Worm (Caenorhabditis elegans) whole organism, late embryonic: ENCODE data around the gene F55C9.5.

Experiments used
- C08G9.2 ChIP-seq: sonication (generic microtip); optimal IDR thresholded peaks from 2 replicates; lab custom pipeline; 2016; ENCODE audit warnings: mild to moderate bottlenecking, missing genetic modification characterization, moderate library complexity, missing compliant biosample characterization
- F13H6.1 ChIP-seq: sonication (generic microtip); optimal IDR thresholded peaks from 2 replicates; lab custom pipeline; 2016; ENCODE audit warnings: missing genetic modification characterization, missing compliant biosample characterization
- K02D7.2 ChIP-seq: sonication (generic microtip); optimal IDR thresholded peaks from 2 replicates; lab custom pipeline; 2017; ENCODE audit warnings: mild to moderate bottlenecking, missing genetic modification characterization, missing compliant biosample characterization
- ahr-1 ChIP-seq: sonication (generic microtip); optimal IDR thresholded peaks from 2 replicates; lab custom pipeline; 2016; ENCODE audit warnings: missing genetic modification characterization, missing compliant biosample characterization
- ama-1 ChIP-seq: fragments of 150-350 bp; optimal IDR thresholded peaks from 2 replicates; lab custom pipeline; 2014
- ceh-14 ChIP-seq: sonication (generic microtip); optimal IDR thresholded peaks from 2 replicates; lab custom pipeline; 2016; ENCODE audit warnings: missing genotype, missing genetic modification characterization, missing compliant biosample characterization
- ceh-2 ChIP-seq: sonication (generic microtip); optimal IDR thresholded peaks from 2 replicates; lab custom pipeline; 2016; ENCODE audit warnings: missing genotype, missing genetic modification characterization, missing compliant biosample characterization
- ceh-22 ChIP-seq: sonication (generic microtip); optimal IDR thresholded peaks from 2 replicates; lab custom pipeline; 2017; ENCODE audit warnings: missing biosample characterization, missing genetic modification characterization
- ceh-48 ChIP-seq: sonication (generic microtip); optimal IDR thresholded peaks from 2 replicates; lab custom pipeline; 2016; ENCODE audit warnings: missing genetic modification characterization, inconsistent platforms, missing compliant biosample characterization
- ceh-6 ChIP-seq: fragments of 200-800 bp; sonication (Bioruptor generic); optimal IDR thresholded peaks from 2 replicates; lab custom pipeline; 2018; ENCODE audit warnings: mild to moderate bottlenecking, missing genetic modification characterization, missing compliant biosample characterization
- ceh-9 ChIP-seq: sonication (generic microtip); optimal IDR thresholded peaks from 2 replicates; lab custom pipeline; 2016; ENCODE audit warnings: mild to moderate bottlenecking, missing genetic modification characterization, inconsistent platforms, missing compliant biosample characterization
- che-1 ChIP-seq: sonication (generic microtip); optimal IDR thresholded peaks from 2 replicates; lab custom pipeline; 2016; ENCODE audit warnings: mild to moderate bottlenecking, missing genetic modification characterization, missing compliant biosample characterization
- eyg-1 ChIP-seq: sonication (generic microtip); optimal IDR thresholded peaks from 2 replicates; lab custom pipeline; 2016; ENCODE audit warnings: missing genotype, missing genetic modification characterization, missing compliant biosample characterization
- fax-1 ChIP-seq: sonication (generic microtip); optimal IDR thresholded peaks from 2 replicates; lab custom pipeline; 2016; ENCODE audit warnings: missing genotype, missing genetic modification characterization, missing compliant biosample characterization
- fkh-10 ChIP-seq: fragments of 150-350 bp; optimal IDR thresholded peaks from 2 replicates; lab custom pipeline; 2014; ENCODE audit warnings: missing biosample characterization, missing genetic modification reagents, missing genetic modification characterization
- fkh-6 ChIP-seq: sonication (generic microtip); optimal IDR thresholded peaks from 2 replicates; lab custom pipeline; 2016; ENCODE audit warnings: missing genetic modification characterization, missing compliant biosample characterization
- gmeb-2 ChIP-seq: sonication (generic microtip); optimal IDR thresholded peaks from 2 replicates; lab custom pipeline; 2016; ENCODE audit warnings: missing genetic modification characterization, inconsistent platforms, missing compliant biosample characterization
- hlh-15 ChIP-seq: sonication (generic microtip); optimal IDR thresholded peaks from 2 replicates; lab custom pipeline; 2016; ENCODE audit warnings: missing genetic modification characterization, missing compliant biosample characterization
- hlh-30 ChIP-seq: sonication (generic microtip); optimal IDR thresholded peaks from 2 replicates; lab custom pipeline; 2017; ENCODE audit warnings: antibody characterized with exemption, missing genetic modification characterization, missing compliant biosample characterization; ENCODE audit not compliant: insufficient read depth
- hlh-8 ChIP-seq: sonication (generic microtip); optimal IDR thresholded peaks from 2 replicates; lab custom pipeline; 2016; ENCODE audit warnings: missing genotype, missing genetic modification characterization, missing compliant biosample characterization
- lim-6 ChIP-seq: sonication (generic microtip); optimal IDR thresholded peaks from 2 replicates; lab custom pipeline; 2016; ENCODE audit warnings: missing genetic modification characterization, missing compliant biosample characterization
- lin-11 ChIP-seq: fragments of 200-800 bp; sonication (Bioruptor generic); optimal IDR thresholded peaks from 2 replicates; lab custom pipeline; 2018; ENCODE audit warnings: mild to moderate bottlenecking, missing genetic modification characterization, missing compliant biosample characterization
- mec-3 ChIP-seq: sonication (generic microtip); optimal IDR thresholded peaks from 2 replicates; lab custom pipeline; 2016; ENCODE audit warnings: borderline replicate concordance, missing genetic modification characterization, missing compliant biosample characterization
- nfya-1 ChIP-seq: sonication (generic microtip); optimal IDR thresholded peaks from 2 replicates; lab custom pipeline; 2017; ENCODE audit warnings: missing genetic modification characterization, mild to moderate bottlenecking, missing compliant biosample characterization, antibody characterized with exemption, moderate library complexity
- odd-2 ChIP-seq: sonication (generic microtip); optimal IDR thresholded peaks from 2 replicates; lab custom pipeline; 2017; ENCODE audit warnings: antibody characterized with exemption, mild to moderate bottlenecking, missing genetic modification characterization, missing compliant biosample characterization
- pag-3 ChIP-seq: sonication (generic microtip); optimal IDR thresholded peaks from 2 replicates; lab custom pipeline; 2016; ENCODE audit warnings: missing compliant biosample characterization, missing genetic modification characterization, borderline replicate concordance
- pha-2 ChIP-seq: sonication (generic microtip); optimal IDR thresholded peaks from 2 replicates; lab custom pipeline; 2017; ENCODE audit warnings: mild to moderate bottlenecking, missing genetic modification characterization, missing compliant biosample characterization
- ref-2 ChIP-seq: sonication (generic microtip); optimal IDR thresholded peaks from 2 replicates; lab custom pipeline; 2016; ENCODE audit warnings: missing genetic modification characterization, missing compliant biosample characterization
- tbx-2 ChIP-seq: sonication (generic microtip); optimal IDR thresholded peaks from 2 replicates; lab custom pipeline; 2016; ENCODE audit warnings: missing genetic modification characterization, missing compliant biosample characterization
- unc-3 ChIP-seq, 2 experiments: fragments of 200-800 bp in 1 of 2; sonication (Bioruptor generic) in 1 of 2; sonication (generic microtip) in 1 of 2; conservative IDR thresholded peaks in 1 of 2; optimal IDR thresholded peaks in 1 of 2; 2 replicates each; pipeline versions ENCODE4 v1.3.6 to Lab custom; 2016 to 2022; ENCODE audit warnings: missing compliant biosample characterization in 2 of 2, missing genetic modification characterization in 2 of 2, missing genetic modification reagents in 1 of 2
- unc-42 ChIP-seq: sonication (generic microtip); optimal IDR thresholded peaks from 2 replicates; lab custom pipeline; 2016; ENCODE audit warnings: missing genotype, missing genetic modification characterization, missing compliant biosample characterization
- unc-55 ChIP-seq: sonication (generic microtip); optimal IDR thresholded peaks from 2 replicates; lab custom pipeline; 2017; ENCODE audit warnings: missing biosample characterization, missing genetic modification reagents, missing genetic modification characterization
- unc-86 ChIP-seq: sonication (generic microtip); optimal IDR thresholded peaks from 2 replicates; lab custom pipeline; 2016; ENCODE audit warnings: missing genetic modification characterization, missing compliant biosample characterization

F55C9.5 gene

DNA sequence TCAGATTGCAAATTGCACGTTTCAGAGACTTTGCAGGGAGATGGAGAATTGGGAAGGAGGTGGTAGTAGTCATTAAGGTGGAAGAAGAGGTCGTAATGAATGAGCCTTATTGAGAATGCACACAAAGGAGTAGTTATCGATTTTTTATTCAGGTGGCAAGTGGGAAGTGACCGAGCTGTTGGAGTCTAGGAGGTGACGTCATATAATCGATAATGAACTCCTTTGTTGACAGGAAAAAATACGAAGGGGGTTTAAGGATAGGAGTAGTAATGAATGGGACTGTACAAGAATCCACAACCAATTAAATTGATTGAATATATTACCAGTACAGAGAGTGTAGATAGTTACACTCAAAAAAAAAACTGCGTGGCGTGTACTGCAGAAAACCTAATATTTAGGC is 9.0 kb upstream of the F55C9.5 start, which contains the start of gene fbxb-62:
fbxb-62 (minus strand) TSS at position 101 of the 400 bp plus-strand sequence.
- TF ChIP-seq unc-3 (GFP tag; conservative IDR thresholded peaks at IDR 0.05; lab: Robert Waterston, UW) = no peak
- TF ChIP-seq unc-3 (tag; optimal IDR thresholded peaks at IDR 0.05; lab: Kevin White, UChicago) = no peak
- no peak for TF ChIP-seq F13H6.1 (tag; lab: Kevin White, UChicago)
- no peak for TF ChIP-seq ceh-6
- TF ChIP-seq nfya-1 = no peak
- no peak for TF ChIP-seq gmeb-2 (tag; lab: Kevin White, UChicago)
- no peak for TF ChIP-seq fkh-10 (GFP tag; lab: Kevin White, UChicago)
- no peak for TF ChIP-seq ceh-22 (tag; lab: Kevin White, UChicago)
- no peak for TF ChIP-seq hlh-8 (tag; lab: Kevin White, UChicago)
- TF ChIP-seq hlh-30 = no peak
- TF ChIP-seq fkh-6 (tag; lab: Kevin White, UChicago) = no peak

- TF ChIP-seq unc-86 (no peak), ceh-22 (tag; lab: Kevin White, UChicago) (no peak), che-1 (no peak), unc-55 (GFP tag; lab: Kevin White, UChicago) (no peak), lin-11 (tag; lab: Kevin White, UChicago) (no peak)
Observed at ce11 chrV:19299262-19299661, 6.3 kb upstream of the F55C9.5 start, which contains the start of gene F55C9.14. TSS of gene F55C9.14 (plus strand) at chrV:19299562.

- TF ChIP-seq tbx-2 (no peak), hlh-8 (tag; lab: Kevin White, UChicago) (no peak), gmeb-2 (tag; lab: Kevin White, UChicago) (no peak), K02D7.2 (no peak)
Observed at ce11 chrV:19297510-19297909, 4.6 kb upstream of the F55C9.5 start, which contains the start of gene fbxb-60. TSS of gene fbxb-60 (plus strand) at chrV:19297810.

DNA sequence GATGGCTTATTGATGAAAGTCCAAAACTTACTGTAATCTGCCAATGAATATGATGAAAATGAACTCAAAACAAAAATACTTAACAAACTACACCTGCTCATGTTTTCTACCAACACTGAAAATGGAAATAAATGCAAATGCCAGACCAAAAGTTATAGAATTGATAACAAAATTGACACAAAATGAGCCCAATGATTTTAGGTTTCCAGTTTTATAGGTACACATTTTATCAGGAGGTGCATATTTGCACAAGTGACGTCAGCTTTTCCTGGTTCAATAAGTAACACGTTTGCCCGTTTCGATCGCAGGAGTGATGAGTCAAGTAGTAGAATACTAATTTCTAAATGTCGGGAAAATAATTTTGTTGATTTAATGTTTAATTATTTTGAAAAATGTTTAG is 3.8 kb upstream of the F55C9.5 start, which contains the start of gene F55C9.6:
F55C9.6 (minus strand) TSS at position 101 of the 400 bp plus-strand sequence.
- TF ChIP-seq ahr-1 (tag; lab: Kevin White, UChicago) = no peak
- TF ChIP-seq odd-2 (tag; lab: Kevin White, UChicago) = no peak
- no peak for TF ChIP-seq fax-1
- TF ChIP-seq ref-2 (tag; lab: Kevin White, UChicago) = no peak
- TF ChIP-seq ceh-2 (tag; lab: Kevin White, UChicago) = no peak
- no peak for TF ChIP-seq pag-3 (tag; lab: Kevin White, UChicago)

ce11 chrV:19288073-19288805 is 4.7 kb downstream of the F55C9.5 start, which contains the start of the genes F55C9.3 and fbxb-57:
TSS of gene F55C9.3 (minus strand) at chrV:19288173.
TSS of gene fbxb-57 (plus strand) at chrV:19288755.
- TF ChIP-seq unc-42 (tag; lab: Kevin White, UChicago) (no peak), unc-3 (GFP tag; conservative IDR thresholded peaks at IDR 0.05; lab: Robert Waterston, UW) (no peak), unc-3 (tag; optimal IDR thresholded peaks at IDR 0.05; lab: Kevin White, UChicago) (no peak), ceh-9 (tag; lab: Kevin White, UChicago) (no peak), che-1 (no peak), ceh-14 (no peak), hlh-30 (no peak), mec-3 (tag; lab: Kevin White, UChicago) (no peak), hlh-15 (tag; lab: Kevin White, UChicago) (no peak), ceh-48 (tag; lab: Kevin White, UChicago) (no peak), lim-6 (tag; lab: Kevin White, UChicago) (no peak), C08G9.2 (tag; lab: Kevin White, UChicago) (no peak), eyg-1 (tag; lab: Kevin White, UChicago) (no peak), unc-55 (GFP tag; lab: Kevin White, UChicago) (no peak), pha-2 (tag; lab: Kevin White, UChicago) (no peak), ama-1 (lab: Kevin White, UChicago) (no peak)
- TF ChIP-seq, all 69 proteins: peak for 0
